Worm (Caenorhabditis elegans) whole organism, young adult: ENCODE results near the gene ssp-32.

ENCODE experiments used
- B0019.2 ChIP-seq: fragments of 200-800 bp; sonication (Bioruptor generic); conservative IDR thresholded peaks from 2 replicates; pipeline ENCODE4 v1.3.6; 2022; ENCODE audit warnings: missing genetic modification reagents, missing genetic modification characterization, missing compliant biosample characterization
- B0261.1 ChIP-seq: sonication (generic microtip); optimal IDR thresholded peaks from 2 replicates; lab custom pipeline; 2016; ENCODE audit warnings: mild to moderate bottlenecking, missing genetic modification characterization, moderate library complexity, missing compliant biosample characterization
- F23B12.7 ChIP-seq: sonication (generic microtip); optimal IDR thresholded peaks from 2 replicates; lab custom pipeline; 2017; ENCODE audit warnings: missing genetic modification characterization, mild to moderate bottlenecking, missing compliant biosample characterization, antibody characterized with exemption, moderate library complexity; ENCODE audit not compliant: insufficient read depth
- F57A8.1 ChIP-seq: fragments of 200-800 bp; sonication (Bioruptor generic); optimal IDR thresholded peaks from 2 replicates; lab custom pipeline; 2018; ENCODE audit warnings: mild to moderate bottlenecking, missing genetic modification characterization, moderate library complexity, missing compliant biosample characterization
- Y53G8AR.9 ChIP-seq: fragments of 200-800 bp; sonication (Bioruptor generic); conservative IDR thresholded peaks from 2 replicates; pipeline ENCODE4 v1.3.6; 2022; ENCODE audit warnings: missing genetic modification reagents, missing genetic modification characterization, missing compliant biosample characterization
- Y67H2A.10 ChIP-seq: fragments of 200-800 bp; sonication (Bioruptor generic); conservative IDR thresholded peaks from 2 replicates; pipeline ENCODE4 v1.3.6; 2022; ENCODE audit warnings: missing genetic modification reagents, missing genetic modification characterization, missing compliant biosample characterization
- ama-1 ChIP-seq, 3 experiments: fragments of 150-350 bp in 1 of 3; sonication (generic microtip) in 2 of 3; optimal IDR thresholded peaks; 2 replicates each; lab custom pipeline; 2014 to 2018; ENCODE audit warnings: missing biosample characterization in 2 of 3, missing genetic modification characterization in 2 of 3, missing genetic modification reagents in 2 of 3
- aptf-3 ChIP-seq: fragments of 200-800 bp; sonication (Bioruptor generic); IDR thresholded peaks from 2 replicates; pipeline ENCODE4 v1.3.6; 2022; ENCODE audit warnings: missing genetic modification characterization, missing compliant biosample characterization
- cebp-1 ChIP-seq, 2 experiments: fragments of 200-800 bp in 1 of 2; sonication (Bioruptor generic) in 1 of 2; sonication (generic microtip) in 1 of 2; IDR thresholded peaks in 1 of 2; optimal IDR thresholded peaks in 1 of 2; 2 replicates each; pipeline versions ENCODE4 v1.3.6 to Lab custom; 2017 to 2022; ENCODE audit warnings: missing compliant biosample characterization in 2 of 2, missing genetic modification characterization in 2 of 2, mild to moderate bottlenecking in 1 of 2, missing genetic modification reagents in 1 of 2, moderate library complexity in 1 of 2
- ceh-100 ChIP-seq: fragments of 200-800 bp; sonication (Bioruptor generic); IDR thresholded peaks from 2 replicates; pipeline ENCODE4 v1.3.6; 2022; ENCODE audit warnings: missing genetic modification reagents, missing genetic modification characterization, missing compliant biosample characterization
- ceh-58 ChIP-seq: fragments of 200-800 bp; sonication (Bioruptor generic); IDR thresholded peaks from 2 replicates; pipeline ENCODE4 v1.3.6; 2022; ENCODE audit warnings: missing genetic modification characterization, missing compliant biosample characterization
- ceh-79 ChIP-seq: sonication (generic microtip); optimal IDR thresholded peaks from 2 replicates; lab custom pipeline; 2017; ENCODE audit warnings: mild to moderate bottlenecking, missing genetic modification characterization, missing compliant biosample characterization
- die-1 ChIP-seq: sonication (generic microtip); optimal IDR thresholded peaks from 2 replicates; lab custom pipeline; 2016; ENCODE audit warnings: missing genotype, mild to moderate bottlenecking, missing genetic modification characterization, missing compliant biosample characterization
- dox-1 ChIP-seq: fragments of 200-800 bp; sonication (Bioruptor generic); IDR thresholded peaks from 2 replicates; pipeline ENCODE4 v1.3.6; 2022; ENCODE audit warnings: missing genetic modification reagents, missing genetic modification characterization, missing compliant biosample characterization
- dpl-1 ChIP-seq: fragments of 150-350 bp; optimal IDR thresholded peaks from 2 replicates; lab custom pipeline; 2014; ENCODE audit warnings: missing biosample characterization, missing genetic modification reagents, missing genetic modification characterization
- efl-1 ChIP-seq: fragments of 150-350 bp; optimal IDR thresholded peaks from 2 replicates; lab custom pipeline; 2014; ENCODE audit warnings: missing biosample characterization, missing genetic modification reagents, missing genetic modification characterization
- egl-18 ChIP-seq: fragments of 200-800 bp; sonication (Bioruptor generic); IDR thresholded peaks from 2 replicates; pipeline ENCODE4 v1.3.6; 2022; ENCODE audit warnings: missing genetic modification reagents, missing genetic modification characterization, missing compliant biosample characterization
- ets-4 ChIP-seq: fragments of 200-800 bp; sonication (Bioruptor generic); optimal IDR thresholded peaks from 2 replicates; lab custom pipeline; 2018; ENCODE audit warnings: mild to moderate bottlenecking, missing genetic modification characterization, missing compliant biosample characterization
- hlh-26 ChIP-seq: fragments of 200-800 bp; sonication (Bioruptor generic); conservative IDR thresholded peaks from 2 replicates; pipeline ENCODE4 v1.3.6; 2022; ENCODE audit warnings: missing genetic modification reagents, missing genetic modification characterization, missing compliant biosample characterization
- hsf-1 ChIP-seq: fragments of 200-800 bp; sonication (Bioruptor generic); IDR thresholded peaks from 2 replicates; pipeline ENCODE4 v1.3.6; 2022; ENCODE audit warnings: missing genetic modification reagents, missing genetic modification characterization, missing compliant biosample characterization
- lag-1 ChIP-seq: fragments of 200-800 bp; sonication (Bioruptor generic); IDR thresholded peaks from 2 replicates; pipeline ENCODE4 v1.3.6; 2022; ENCODE audit warnings: missing genetic modification reagents, missing genetic modification characterization, missing compliant biosample characterization
- let-526 ChIP-seq: fragments of 200-800 bp; sonication (Bioruptor generic); IDR thresholded peaks from 2 replicates; pipeline ENCODE4 v1.3.6; 2022; ENCODE audit warnings: missing genetic modification reagents, missing genetic modification characterization, missing compliant biosample characterization
- lin-54 ChIP-seq: fragments of 200-800 bp; sonication (Bioruptor generic); optimal IDR thresholded peaks from 2 replicates; lab custom pipeline; 2018; ENCODE audit warnings: mild to moderate bottlenecking, missing genetic modification characterization, missing compliant biosample characterization
- lsl-1 ChIP-seq: fragments of 200-800 bp; sonication (Bioruptor generic); optimal IDR thresholded peaks from 2 replicates; lab custom pipeline; 2018; ENCODE audit warnings: mild to moderate bottlenecking, missing genetic modification characterization, moderate library complexity, missing compliant biosample characterization
- madf-10 ChIP-seq: sonication (generic microtip); optimal IDR thresholded peaks from 2 replicates; lab custom pipeline; 2016; ENCODE audit warnings: mild to moderate bottlenecking, missing genetic modification characterization, missing compliant biosample characterization
- madf-8 ChIP-seq: fragments of 200-800 bp; sonication (Bioruptor generic); conservative IDR thresholded peaks from 2 replicates; pipeline ENCODE4 v1.3.6; 2022; ENCODE audit warnings: missing genetic modification reagents, missing genetic modification characterization, missing compliant biosample characterization
- mel-28 ChIP-seq: sonication (generic microtip); optimal IDR thresholded peaks from 2 replicates; lab custom pipeline; 2016; ENCODE audit warnings: borderline replicate concordance, mild to moderate bottlenecking, missing genetic modification characterization, missing compliant biosample characterization
- nfya-1 ChIP-seq: sonication (generic microtip); optimal IDR thresholded peaks from 2 replicates; lab custom pipeline; 2017; ENCODE audit warnings: antibody characterized with exemption, missing compliant biosample characterization, missing genetic modification characterization, borderline replicate concordance; ENCODE audit not compliant: insufficient read depth
- nfya-2 ChIP-seq: fragments of 200-800 bp; sonication (Bioruptor generic); IDR thresholded peaks from 2 replicates; pipeline ENCODE4 v1.3.6; 2022; ENCODE audit warnings: missing genetic modification reagents, missing genetic modification characterization, missing compliant biosample characterization
- nfyb-1 ChIP-seq: fragments of 200-800 bp; sonication (Bioruptor generic); IDR thresholded peaks from 2 replicates; pipeline ENCODE4 v1.3.6; 2022; ENCODE audit warnings: missing genetic modification reagents, missing genetic modification characterization, missing compliant biosample characterization
- nhr-179 ChIP-seq: sonication (generic microtip); optimal IDR thresholded peaks from 2 replicates; lab custom pipeline; 2016; ENCODE audit warnings: mild to moderate bottlenecking, missing genetic modification characterization, missing compliant biosample characterization
- rcor-1 ChIP-seq: fragments of 200-800 bp; sonication (Bioruptor generic); IDR thresholded peaks from 2 replicates; pipeline ENCODE4 v1.3.6; 2022; ENCODE audit warnings: missing genetic modification reagents, missing genetic modification characterization, missing compliant biosample characterization
- rec-8 ChIP-seq, 2 experiments: sonication (generic microtip); optimal IDR thresholded peaks; 2 replicates each; lab custom pipeline; 2016; ENCODE audit warnings: mild to moderate bottlenecking in 2 of 2, missing genetic modification characterization in 2 of 2, missing genetic modification reagents in 2 of 2, missing genotype in 2 of 2, missing biosample characterization in 1 of 2, missing compliant biosample characterization in 1 of 2, moderate library complexity in 1 of 2
- repo-1 ChIP-seq: sonication (generic microtip); optimal IDR thresholded peaks from 2 replicates; lab custom pipeline; 2017; ENCODE audit warnings: mild to moderate bottlenecking, missing genetic modification characterization, missing compliant biosample characterization
- sdz-38 ChIP-seq: sonication (generic microtip); optimal IDR thresholded peaks from 2 replicates; lab custom pipeline; 2016; ENCODE audit warnings: missing genotype, missing genetic modification characterization, missing compliant biosample characterization
- sea-2 ChIP-seq: fragments of 200-800 bp; sonication (Bioruptor generic); IDR thresholded peaks from 2 replicates; pipeline ENCODE4 v1.3.6; 2022; ENCODE audit warnings: missing genetic modification characterization, missing compliant biosample characterization
- snpc-4 ChIP-seq, 5 experiments: fragments of 150-350 bp in 1 of 5; sonication (generic microtip) in 4 of 5; optimal IDR thresholded peaks; 2 replicates each; lab custom pipeline; 2014 to 2018; ENCODE audit warnings: missing genetic modification characterization in 5 of 5, missing biosample characterization in 3 of 5, antibody characterized with exemption in 2 of 5, mild to moderate bottlenecking in 2 of 5, missing compliant biosample characterization in 2 of 5, missing genotype in 2 of 5, moderate library complexity in 2 of 5, missing genetic modification reagents in 1 of 5
- tbx-9 ChIP-seq: sonication (generic microtip); optimal IDR thresholded peaks from 2 replicates; lab custom pipeline; 2016; ENCODE audit warnings: borderline replicate concordance, missing genetic modification characterization, inconsistent platforms, missing compliant biosample characterization
- tlf-1 ChIP-seq: fragments of 200-800 bp; sonication (Bioruptor generic); optimal IDR thresholded peaks from 2 replicates; lab custom pipeline; 2018; ENCODE audit warnings: mild to moderate bottlenecking, missing genetic modification characterization, missing compliant biosample characterization
- unc-62 ChIP-seq: fragments of 150-350 bp; optimal IDR thresholded peaks from 2 replicates; lab custom pipeline; 2014; ENCODE audit warnings: missing biosample characterization, missing genetic modification reagents, missing genetic modification characterization
- ztf-18 ChIP-seq: sonication (generic microtip); optimal IDR thresholded peaks from 2 replicates; lab custom pipeline; 2016; ENCODE audit warnings: missing genotype, mild to moderate bottlenecking, missing genetic modification characterization, missing compliant biosample characterization
- ztf-22 ChIP-seq: fragments of 200-800 bp; sonication (Bioruptor generic); optimal IDR thresholded peaks from 2 replicates; lab custom pipeline; 2018; ENCODE audit warnings: mild to moderate bottlenecking, missing genetic modification characterization, moderate library complexity, missing compliant biosample characterization
- ztf-25 ChIP-seq: fragments of 200-800 bp; sonication (Bioruptor generic); IDR thresholded peaks from 2 replicates; pipeline ENCODE4 v1.3.6; 2022; ENCODE audit warnings: missing genetic modification reagents, missing genetic modification characterization, missing compliant biosample characterization
- ztf-28 ChIP-seq: fragments of 200-800 bp; sonication (Bioruptor generic); IDR thresholded peaks from 2 replicates; pipeline ENCODE4 v1.3.6; 2022; ENCODE audit warnings: missing genetic modification reagents, missing genetic modification characterization, missing compliant biosample characterization

Gene ssp-32

DNA sequence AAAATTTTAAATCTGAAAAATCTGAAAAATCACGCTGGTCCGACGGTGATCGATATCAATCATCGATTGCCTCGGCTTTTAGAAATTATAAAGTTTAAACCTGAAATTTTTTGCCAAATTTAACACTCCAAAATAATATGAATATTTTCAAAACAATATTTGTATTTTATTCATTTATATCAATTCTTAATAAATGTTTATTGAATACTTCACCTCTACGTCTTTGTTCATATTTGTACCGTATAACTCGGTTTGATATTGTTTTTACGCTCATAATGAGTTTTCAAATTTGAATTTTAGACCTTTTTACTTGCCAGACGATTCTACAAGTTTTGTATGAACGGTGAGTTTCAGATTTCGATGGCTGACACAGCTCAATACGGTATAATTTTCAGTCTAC lies 30.4 kb upstream of the ssp-32 start, which contains the start of the genes K07F5.15 and K07F5.22:
Gene K07F5.15 (plus strand): TSS at position 301 of the 400 bp plus-strand sequence.
Gene K07F5.22 (plus strand): TSS at position 301 of the 400 bp plus-strand sequence.
- no peak for TF ChIP-seq dox-1 (GFP tag; lab: Robert Waterston, UW)
- TF ChIP-seq nhr-179 (tag; lab: Kevin White, UChicago) = no peak
- TF ChIP-seq aptf-3 = no peak
- no peak for TF ChIP-seq lsl-1 (GFP tag; lab: Kevin White, UChicago)
- no peak for TF ChIP-seq sdz-38 (tag; lab: Kevin White, UChicago)

DNA sequence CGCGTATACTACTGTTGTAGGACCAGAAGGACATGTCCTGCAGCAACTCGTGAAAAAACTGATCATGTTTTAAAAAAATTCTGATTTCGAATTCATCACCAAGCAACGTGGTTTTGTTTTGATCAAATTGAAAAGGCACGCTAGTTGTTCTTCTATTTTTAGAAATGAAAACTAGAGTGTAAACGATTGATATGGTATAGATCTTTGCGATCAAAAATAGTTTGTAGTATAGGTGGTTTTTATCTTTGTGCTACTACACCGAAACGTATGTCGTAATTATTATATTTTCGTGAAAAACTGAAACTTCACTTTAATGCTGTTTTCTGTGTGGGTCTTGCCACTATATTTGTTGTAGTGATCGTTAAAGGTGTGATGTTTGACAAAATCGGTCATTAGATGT lies 28.3 kb upstream of the ssp-32 start:
- TF ChIP-seq efl-1 (no peak), ceh-79 (no peak), ztf-28 (no peak), snpc-4 (GFP tag; optimal IDR thresholded peaks at IDR 0.05; lab: Kevin White, UChicago) (no peak), snpc-4 (tag; optimal IDR thresholded peaks at IDR 0.05; lab: Kevin White, UChicago) (no peak), ztf-25 (GFP tag; lab: Robert Waterston, UW) (no peak), tlf-1 (no peak), nfyb-1 (GFP tag; lab: Robert Waterston, UW) (no peak), nfya-2 (GFP tag; lab: Robert Waterston, UW) (no peak), rec-8 (tag; optimal IDR thresholded peaks at IDR 0.05; lab: Kevin White, UChicago) (no peak), dox-1 (GFP tag; lab: Robert Waterston, UW) (no peak)

DNA sequence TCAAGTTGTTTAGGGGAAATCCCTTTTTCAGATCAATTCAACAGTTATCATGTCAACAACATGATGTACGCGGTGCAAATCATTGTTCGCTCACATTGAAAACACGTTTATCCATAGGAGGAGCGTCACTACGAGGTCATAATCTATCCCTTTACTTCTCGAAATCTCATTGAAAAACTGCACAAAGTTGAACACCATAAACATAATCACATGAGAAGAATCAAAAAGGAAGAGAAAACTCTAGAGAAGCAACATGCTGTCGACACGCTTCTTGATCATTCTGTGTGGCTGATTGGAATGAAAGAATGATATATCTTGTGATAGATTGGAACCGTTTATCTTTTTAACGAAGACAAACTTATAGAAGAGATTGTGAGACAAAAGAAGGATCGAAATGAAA lies 27.3 kb upstream of the ssp-32 start:
- no peak for TF ChIP-seq madf-10 (tag; lab: Kevin White, UChicago)
- no peak for TF ChIP-seq mel-28 (tag; lab: Kevin White, UChicago)
- no peak for TF ChIP-seq ztf-18 (tag; lab: Kevin White, UChicago)
- TF ChIP-seq ztf-28 = no peak
- no peak for TF ChIP-seq aptf-3
- no peak for TF ChIP-seq unc-62
- no peak for TF ChIP-seq madf-8
- TF ChIP-seq egl-18 (GFP tag; lab: Robert Waterston, UW) = no peak
- no peak for TF ChIP-seq lag-1 (GFP tag; lab: Robert Waterston, UW)
- no peak for TF ChIP-seq lin-54
- no peak for TF ChIP-seq F57A8.1 (GFP tag; lab: Kevin White, UChicago)
- no peak for TF ChIP-seq sea-2
- no peak for TF ChIP-seq ceh-58 (GFP tag; lab: Robert Waterston, UW)
- TF ChIP-seq ztf-22 (GFP tag; lab: Kevin White, UChicago) = no peak
- TF ChIP-seq Y53G8AR.9 = no peak
- peak; percentile 55 for TF ChIP-seq die-1
- no peak for TF ChIP-seq rcor-1 (GFP tag; lab: Robert Waterston, UW)
- TF ChIP-seq F23B12.7 (tag; lab: Kevin White, UChicago) = no peak
- no peak for TF ChIP-seq B0019.2
- peak; percentile 76 for TF ChIP-seq hsf-1
- TF ChIP-seq tlf-1 = no peak
- no peak for TF ChIP-seq ets-4
- TF ChIP-seq Y67H2A.10 (GFP tag; lab: Robert Waterston, UW) = no peak
- TF ChIP-seq efl-1 = no peak
- no peak for TF ChIP-seq repo-1 (tag; lab: Kevin White, UChicago)
- no peak for TF ChIP-seq cebp-1 (GFP tag; IDR thresholded peaks at IDR 0.05; lab: Robert Waterston, UW)
- TF ChIP-seq cebp-1 (tag; optimal IDR thresholded peaks at IDR 0.05; lab: Kevin White, UChicago) = peak; percentile 27
- TF ChIP-seq dpl-1 (GFP tag; lab: Kevin White, UChicago) = no peak
- no peak for TF ChIP-seq tbx-9 (tag; lab: Kevin White, UChicago)
- no peak for TF ChIP-seq hlh-26 (GFP tag; lab: Robert Waterston, UW)
- no peak for TF ChIP-seq let-526 (GFP tag; lab: Robert Waterston, UW)
- no peak for TF ChIP-seq ama-1 (optimal IDR thresholded peaks at IDR 0.05; lab: Kevin White, UChicago)
- TF ChIP-seq ama-1 (GFP tag; optimal IDR thresholded peaks at IDR 0.05; lab: Kevin White, UChicago) = no peak
- no peak for TF ChIP-seq B0261.1 (tag; lab: Kevin White, UChicago)
- no peak for TF ChIP-seq ceh-100 (GFP tag; lab: Robert Waterston, UW)
- no peak for TF ChIP-seq nfya-1 (tag; lab: Kevin White, UChicago)
